Fruit fly (Drosophila melanogaster) whole organism, embryonic: ENCODE measurements around the gene CG14395.

Experiments used
- CG12104 ChIP-seq: fragments of 200-800 bp; sonication (Bioruptor generic); optimal IDR thresholded peaks from 3 replicates; lab custom pipeline; 2016; ENCODE audit warnings: missing biosample characterization, missing genetic modification characterization
- CG17802 ChIP-seq: fragments of 200-800 bp; sonication (Bioruptor generic); optimal IDR thresholded peaks from 2 replicates; lab custom pipeline; 2018; ENCODE audit warnings: missing biosample characterization, mild to moderate bottlenecking, missing genetic modification characterization, moderate library complexity
- CG7357 ChIP-seq: fragments of 200-800 bp; sonication (Bioruptor generic); IDR thresholded peaks from 3 replicates; pipeline ENCODE4 v1.3.6; 2022; ENCODE audit warnings: missing biosample characterization, missing genetic modification characterization
- CG8290 ChIP-seq, 3 experiments: fragments of 200-800 bp; sonication (Bioruptor generic); optimal IDR thresholded peaks; 2 replicates each; lab custom pipeline; 2016 to 2019; ENCODE audit warnings: missing biosample characterization in 3 of 3, missing genetic modification characterization in 3 of 3, mild to moderate bottlenecking in 2 of 3, moderate library complexity in 1 of 3
- Drgx ChIP-seq: fragments of 200-800 bp; sonication (Bioruptor generic); IDR thresholded peaks from 2 replicates; pipeline ENCODE4 v1.3.6; 2022; ENCODE audit warnings: missing biosample characterization, missing genetic modification characterization
- Hey ChIP-seq: fragments of 200-800 bp; sonication (Bioruptor generic); optimal IDR thresholded peaks from 3 replicates; lab custom pipeline; 2018; ENCODE audit warnings: missing biosample characterization, mild to moderate bottlenecking, missing genetic modification characterization
- en ChIP-seq: fragments of 200-800 bp; sonication (Bioruptor generic); optimal IDR thresholded peaks from 2 replicates; lab custom pipeline; 2016; ENCODE audit warnings: missing biosample characterization, missing genetic modification characterization

Gene CG14395

dm6 chr3R:12722392-12722914 is 59.8 kb downstream of the CG14395 start, which contains the start of gene Men (continued):
- TF ChIP-seq CG12104 (GFP tag; lab: Kevin White, UChicago): peak; percentile 48
- TF ChIP-seq en (GFP tag; lab: Kevin White, UChicago): no peak
- peak; percentile 57; the same call in 1 of the 3 replicates for TF ChIP-seq CG7357 (GFP tag; lab: Robert Waterston, UW)
- peak; percentile 65; the same call in 1 of the 2 replicates for TF ChIP-seq Drgx (GFP tag; lab: Robert Waterston, UW)
- no peak for TF ChIP-seq CG17802 (tag; lab: Kevin White, UChicago)
- no peak for TF ChIP-seq CG8290 (GFP tag; optimal IDR thresholded peaks at IDR 0.05; lab: Kevin White, UChicago)
- TF ChIP-seq CG8290 (tag; optimal IDR thresholded peaks at IDR 0.05; lab: Kevin White, UChicago): no peak
- no peak for TF ChIP-seq Hey (tag; lab: Kevin White, UChicago)
- TF ChIP-seq, all 482 proteins: peak for 209
